Fruit fly (Drosophila melanogaster): Measurements from ENCODE around the gene CG5888.

DNA sequence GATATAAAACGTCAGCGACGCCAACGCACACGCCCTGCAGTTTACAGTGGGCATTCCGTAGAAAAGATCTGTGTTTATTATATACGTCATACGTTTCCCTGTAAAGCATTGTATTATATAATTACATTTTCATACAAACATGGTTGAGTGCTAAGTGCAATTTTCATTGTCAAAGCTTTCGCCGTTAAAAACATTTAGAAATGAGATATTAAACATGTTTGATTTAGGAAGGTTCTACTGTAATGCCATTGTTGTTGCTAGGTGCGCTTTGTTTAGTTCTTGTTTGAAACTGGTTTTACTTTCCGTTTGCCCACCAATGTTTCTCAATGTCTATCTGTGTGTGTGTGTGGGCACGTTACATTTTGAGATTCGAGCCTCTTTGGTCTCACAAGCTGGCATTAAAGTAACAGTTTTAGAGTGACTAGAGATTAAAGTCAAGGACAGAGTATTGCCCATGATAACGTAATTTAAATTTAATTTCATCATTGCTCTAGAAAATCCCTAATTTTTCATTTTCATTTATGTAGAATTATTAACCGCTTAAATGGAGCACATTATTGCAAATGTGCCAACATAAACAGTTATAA lies 44.4 kb upstream of the CG5888 start:
- TF ChIP-seq CG13204 (GFP tag; optimal IDR thresholded peaks at IDR 0.05): peak; percentile 88
- peak; percentile 91 for TF ChIP-seq CG17806 (tag; optimal IDR thresholded peaks at IDR 0.05)
- TF ChIP-seq Snoo (tag; optimal IDR thresholded peaks at IDR 0.05): peak; percentile 74
- TF ChIP-seq CG34367 (tag; optimal IDR thresholded peaks at IDR 0.05): peak; percentile 93
- peak; percentile 94 for TF ChIP-seq CG4496 (GFP tag; IDR thresholded peaks at IDR 0.05)
- TF ChIP-seq CG14655 (GFP tag; optimal IDR thresholded peaks at IDR 0.05): peak; percentile 93
- peak; percentile 90 for TF ChIP-seq CG8301 (tag; optimal IDR thresholded peaks at IDR 0.05)
- peak; percentile 94 for TF ChIP-seq CG15710 (tag; optimal IDR thresholded peaks at IDR 0.05)
- peak; percentile 93 for TF ChIP-seq Pif1A (GFP tag; optimal IDR thresholded peaks at IDR 0.05)
- TF ChIP-seq fd96Ca (GFP tag; IDR thresholded peaks at IDR 0.05): peak; percentile 91
- TF ChIP-seq rn (GFP tag; IDR thresholded peaks at IDR 0.05): peak; percentile 50
- peak; percentile 54 for TF ChIP-seq EcR (GFP tag; optimal IDR thresholded peaks at IDR 0.05)
- peak; percentile 53; the same call in 1 of the 2 replicates for TF ChIP-seq CG10348 (GFP tag; IDR thresholded peaks at IDR 0.05)
